Worm (Caenorhabditis elegans): ENCODE results near the gene clhm-1.

Gene clhm-1

DNA sequence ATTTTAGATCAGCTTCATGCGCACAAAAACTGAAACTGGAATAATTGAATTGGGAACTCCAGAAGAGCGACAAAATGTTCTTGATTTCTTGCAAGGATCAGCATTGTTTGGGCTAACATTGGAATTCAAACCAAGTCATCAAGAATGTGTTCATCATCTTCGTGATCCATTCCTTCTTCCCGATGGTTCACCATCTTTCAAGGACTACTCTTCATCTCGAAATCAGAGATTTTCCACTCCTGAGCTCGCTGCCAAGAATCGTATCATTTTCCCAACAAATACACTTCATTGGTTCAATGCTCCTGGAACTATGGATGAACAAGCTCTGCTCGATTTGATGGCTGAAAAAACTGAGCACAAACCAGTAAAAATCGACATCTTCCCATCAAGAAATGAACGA, 29.9 kb upstream of the clhm-1 start:
- no peak for TF ChIP-seq sma-3 (GFP tag; optimal IDR thresholded peaks at IDR 0.05)
- no peak for TF ChIP-seq ZK546.5 (tag; optimal IDR thresholded peaks at IDR 0.05)
- no peak for TF ChIP-seq lin-11 (tag; optimal IDR thresholded peaks at IDR 0.05)
- no peak for TF ChIP-seq nhr-23 (tag; optimal IDR thresholded peaks at IDR 0.05)
- no peak for TF ChIP-seq Y55F3AM.14 (GFP tag; optimal IDR thresholded peaks at IDR 0.05)
- no peak for TF ChIP-seq nhr-129 (tag; optimal IDR thresholded peaks at IDR 0.05)
- TF ChIP-seq elt-3 (tag; optimal IDR thresholded peaks at IDR 0.05): no peak
- TF ChIP-seq snpc-4 (tag; optimal IDR thresholded peaks at IDR 0.05): no peak
- no peak for TF ChIP-seq blmp-1 (tag; optimal IDR thresholded peaks at IDR 0.05; ENCODE audit: insufficient read depth)
- no peak for TF ChIP-seq egl-27 (tag; optimal IDR thresholded peaks at IDR 0.05)
- no peak for TF ChIP-seq nhr-6 (tag; optimal IDR thresholded peaks at IDR 0.05)
- TF ChIP-seq nhr-25 (tag; optimal IDR thresholded peaks at IDR 0.05): no peak
- TF ChIP-seq mbf-1 (tag; optimal IDR thresholded peaks at IDR 0.05): no peak
- no peak for TF ChIP-seq alr-1 (tag; optimal IDR thresholded peaks at IDR 0.05)
- TF ChIP-seq ceh-16 (tag; optimal IDR thresholded peaks at IDR 0.05): no peak
- no peak for TF ChIP-seq F13H6.1 (tag; optimal IDR thresholded peaks at IDR 0.05)
- TF ChIP-seq unc-62 (GFP tag; optimal IDR thresholded peaks at IDR 0.05): no peak

DNA sequence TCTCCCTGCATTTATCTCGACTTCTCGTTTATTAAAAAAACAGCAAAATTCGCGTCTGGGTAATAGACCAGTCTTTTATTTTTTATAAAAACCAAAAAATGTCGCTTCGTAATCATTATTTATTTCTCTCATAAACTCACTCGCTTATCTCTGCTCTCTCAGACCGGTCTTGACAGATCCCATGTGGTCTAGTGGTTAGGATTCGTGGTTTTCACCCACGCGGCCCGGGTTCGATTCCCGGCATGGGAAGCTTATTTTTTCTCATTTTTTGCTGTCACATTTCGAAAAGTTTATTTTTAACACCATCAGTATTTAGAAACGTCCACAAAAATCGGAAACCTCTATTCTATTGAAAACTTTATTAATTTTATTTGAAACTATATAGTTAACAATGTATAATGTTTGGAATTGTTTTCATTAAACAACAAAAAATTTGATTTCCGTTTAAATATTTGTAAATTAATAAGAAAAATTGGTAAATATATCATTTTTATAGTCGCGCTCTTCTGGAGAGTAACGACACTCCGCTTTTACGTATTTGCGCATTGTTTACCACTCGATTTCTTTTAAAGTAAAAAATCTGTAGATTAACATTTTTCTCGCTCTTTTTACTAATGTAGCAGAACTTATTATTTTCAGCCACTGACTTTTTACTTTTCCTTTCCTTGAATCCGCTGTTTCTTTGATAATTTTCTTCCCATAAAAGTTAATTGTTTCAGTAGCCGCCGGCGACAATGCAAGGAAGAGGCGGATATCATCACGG, 27.4 kb upstream of the clhm-1 start, which contains the start of gene hrpl-1:
hrpl-1 (plus strand) TSS at position 713 of the 763 bp plus-strand sequence.
- TF ChIP-seq unc-55 (GFP tag; optimal IDR thresholded peaks at IDR 0.05) (peak; percentile 26), mdl-1 (tag; optimal IDR thresholded peaks at IDR 0.05) (no peak), zag-1 (tag; optimal IDR thresholded peaks at IDR 0.05) (no peak), C34F6.9 (tag; optimal IDR thresholded peaks at IDR 0.05) (peak; percentile 23), fos-1 (tag; optimal IDR thresholded peaks at IDR 0.05) (peak; percentile 40), sma-3 (GFP tag; optimal IDR thresholded peaks at IDR 0.05) (peak; percentile 33), sma-9 (GFP tag; optimal IDR thresholded peaks at IDR 0.05) (peak; percentile 29), sma-9 (tag; optimal IDR thresholded peaks at IDR 0.05) (no peak), lsy-2 (tag; optimal IDR thresholded peaks at IDR 0.05) (peak in 1 of 2 experiments; percentile 19)

DNA sequence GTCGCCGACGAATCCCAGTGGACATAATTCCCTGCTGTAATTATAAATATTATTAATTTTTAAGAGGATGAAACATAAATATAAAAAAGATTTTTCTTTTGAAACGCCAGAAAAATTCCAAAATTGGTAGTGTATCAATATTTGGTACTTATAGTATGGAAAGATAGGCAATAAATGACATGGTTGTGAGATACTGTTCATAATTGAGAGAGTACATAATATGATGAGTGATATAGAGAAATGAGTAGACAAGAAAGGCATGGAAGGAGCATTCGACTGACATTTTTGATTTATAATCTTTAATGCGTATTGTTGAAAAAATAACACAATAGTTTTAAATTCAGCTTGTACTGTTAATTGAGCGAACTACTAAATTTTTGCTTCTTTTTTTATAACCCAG, 26.7 kb upstream of the clhm-1 start, which contains the start of gene C44B7.11:
C44B7.11 (minus strand) TSS at position 34 of the 400 bp plus-strand sequence.
- TF ChIP-seq fos-1 (tag; optimal IDR thresholded peaks at IDR 0.05): peak; percentile 52
- TF ChIP-seq peb-1 (tag; optimal IDR thresholded peaks at IDR 0.05): no peak

DNA sequence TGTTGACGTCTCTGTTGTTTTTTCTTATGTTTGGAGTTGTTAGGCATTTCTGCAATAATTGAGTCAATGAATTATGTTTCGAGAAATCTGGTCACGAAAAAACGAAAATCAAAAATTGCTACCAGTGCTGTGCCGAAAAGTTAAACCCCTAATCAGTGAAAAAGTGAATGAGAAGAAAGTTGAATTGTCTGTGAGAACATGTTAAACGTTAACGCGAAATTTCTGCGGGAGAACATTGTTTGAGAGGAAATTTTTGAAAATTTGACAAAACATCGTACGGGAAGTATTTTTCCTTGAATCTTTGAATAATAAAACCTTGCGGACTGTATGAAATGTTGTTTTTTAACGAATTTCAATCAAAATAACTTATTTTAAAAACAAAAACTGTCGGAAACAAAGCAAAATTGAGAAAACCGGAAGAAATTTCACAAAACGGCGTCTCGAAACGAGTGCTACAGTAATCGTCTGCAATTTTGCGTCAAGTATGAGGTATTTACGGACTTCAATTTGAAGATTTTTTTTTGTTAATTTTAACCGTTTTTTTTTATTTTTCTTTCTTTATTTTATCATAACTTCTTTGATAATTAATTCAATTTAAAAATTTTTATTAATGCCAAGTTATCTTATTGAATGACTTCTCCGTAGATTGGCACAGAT, 22.9 kb upstream of the clhm-1 start, which contains the start of gene adal-1:
adal-1 (minus strand) TSS at position 51 of the 657 bp plus-strand sequence.
- peak in 1 of 2 experiments; percentile 35 for TF ChIP-seq lsy-2 (tag; optimal IDR thresholded peaks at IDR 0.05)
- no peak for TF ChIP-seq zag-1 (tag; optimal IDR thresholded peaks at IDR 0.05)

DNA sequence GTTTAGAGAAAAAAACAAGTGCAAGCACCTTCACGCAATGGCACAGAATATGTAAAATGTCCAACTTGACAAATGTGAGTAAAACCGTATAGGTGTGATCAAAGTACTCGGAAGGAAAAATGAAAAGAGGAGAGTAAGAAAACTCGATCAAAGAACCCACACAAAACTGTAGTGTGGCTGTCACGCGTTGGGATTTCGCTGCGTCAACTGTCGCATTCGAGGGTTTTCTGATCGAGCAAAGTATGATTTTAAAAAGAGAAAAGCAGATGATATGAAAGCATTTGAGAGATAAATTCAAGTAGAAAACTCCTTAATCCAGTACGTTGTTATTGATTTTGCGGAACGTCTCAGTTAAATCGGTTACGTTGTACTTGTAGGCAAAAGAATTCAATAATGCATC, 21.0 kb upstream of the clhm-1 start:
- no peak for TF ChIP-seq R02D3.7 (tag; optimal IDR thresholded peaks at IDR 0.05)
- TF ChIP-seq nhr-12 (tag; optimal IDR thresholded peaks at IDR 0.05): no peak
- no peak for TF ChIP-seq lin-11 (tag; optimal IDR thresholded peaks at IDR 0.05)
- TF ChIP-seq ceh-16 (tag; optimal IDR thresholded peaks at IDR 0.05): no peak
- TF ChIP-seq ztf-4 (tag; optimal IDR thresholded peaks at IDR 0.05): no peak
- TF ChIP-seq nhr-77 (tag; optimal IDR thresholded peaks at IDR 0.05): no peak
- TF ChIP-seq unc-62 (GFP tag; optimal IDR thresholded peaks at IDR 0.05): no peak
- TF ChIP-seq ama-1 (optimal IDR thresholded peaks at IDR 0.05): peak; percentile 59
- no peak for TF ChIP-seq ztf-11 (tag; optimal IDR thresholded peaks at IDR 0.05)
- no peak for TF ChIP-seq sem-4 (tag; optimal IDR thresholded peaks at IDR 0.05)
- no peak for TF ChIP-seq egl-27 (tag; optimal IDR thresholded peaks at IDR 0.05)
- TF ChIP-seq nhr-6 (tag; optimal IDR thresholded peaks at IDR 0.05): peak; percentile 47
- TF ChIP-seq mbf-1 (tag; optimal IDR thresholded peaks at IDR 0.05): no peak
- TF ChIP-seq fos-1 (tag; optimal IDR thresholded peaks at IDR 0.05): peak; percentile 64
- TF ChIP-seq ZK546.5 (tag; optimal IDR thresholded peaks at IDR 0.05): no peak
- TF ChIP-seq Y55F3AM.14 (GFP tag; optimal IDR thresholded peaks at IDR 0.05): peak; percentile 6
- TF ChIP-seq nhr-11 (tag; optimal IDR thresholded peaks at IDR 0.05): no peak
- peak; percentile 74 for TF ChIP-seq sma-3 (GFP tag; optimal IDR thresholded peaks at IDR 0.05)
- no peak for TF ChIP-seq elt-3 (tag; optimal IDR thresholded peaks at IDR 0.05)
- TF ChIP-seq F13H6.1 (tag; optimal IDR thresholded peaks at IDR 0.05): peak; percentile 68
- no peak for TF ChIP-seq alr-1 (tag; optimal IDR thresholded peaks at IDR 0.05)
- peak; percentile 60 for TF ChIP-seq crh-2 (tag; optimal IDR thresholded peaks at IDR 0.05)
- no peak for TF ChIP-seq unc-39 (tag; optimal IDR thresholded peaks at IDR 0.05)
- peak; percentile 73 for TF ChIP-seq blmp-1 (tag; optimal IDR thresholded peaks at IDR 0.05; ENCODE audit: insufficient read depth)
- no peak for TF ChIP-seq mab-5 (tag; optimal IDR thresholded peaks at IDR 0.05)
- TF ChIP-seq aly-2 (tag; optimal IDR thresholded peaks at IDR 0.05): no peak
- no peak for TF ChIP-seq peb-1 (tag; optimal IDR thresholded peaks at IDR 0.05)
- no peak for TF ChIP-seq skn-1 (tag; optimal IDR thresholded peaks at IDR 0.05)
- peak; percentile 50 for TF ChIP-seq gmeb-1 (tag; optimal IDR thresholded peaks at IDR 0.05)
- no peak for TF ChIP-seq nhr-237 (tag; optimal IDR thresholded peaks at IDR 0.05)
- no peak for TF ChIP-seq ztf-1 (GFP tag; conservative IDR thresholded peaks at IDR 0.05)

Data from whole organism, L2 larva.